Worm (Caenorhabditis elegans): ENCODE results near the gene nspc-20.

DNA sequence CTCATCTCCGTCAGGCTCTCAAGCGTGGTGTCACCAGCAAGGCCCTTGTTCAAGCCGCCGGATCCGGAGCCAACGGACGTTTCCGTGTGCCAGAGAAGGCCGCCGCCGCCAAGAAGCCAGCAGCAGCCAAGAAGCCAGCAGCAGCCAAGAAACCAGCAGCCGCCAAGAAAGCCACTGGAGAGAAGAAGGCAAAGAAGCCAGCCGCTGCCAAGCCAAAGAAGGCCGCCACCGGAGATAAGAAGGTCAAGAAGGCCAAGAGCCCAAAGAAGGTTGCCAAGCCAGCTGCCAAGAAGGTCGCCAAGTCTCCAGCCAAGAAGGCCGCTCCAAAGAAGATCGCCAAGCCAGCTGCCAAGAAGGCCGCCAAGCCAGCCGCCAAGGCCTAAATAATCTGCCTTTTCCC, 39.5 kb downstream of the nspc-20 start:
- TF ChIP-seq blmp-1 (tag; optimal IDR thresholded peaks at IDR 0.05; ENCODE audit: insufficient read depth) = no peak
- no peak for TF ChIP-seq lin-11 (tag; optimal IDR thresholded peaks at IDR 0.05)
- TF ChIP-seq skn-1 (tag; optimal IDR thresholded peaks at IDR 0.05) = no peak
- TF ChIP-seq unc-62 (GFP tag; optimal IDR thresholded peaks at IDR 0.05) = no peak
- no peak for TF ChIP-seq ceh-16 (tag; optimal IDR thresholded peaks at IDR 0.05)
- no peak for TF ChIP-seq nhr-129 (tag; optimal IDR thresholded peaks at IDR 0.05)
- no peak for TF ChIP-seq lin-39 (tag; optimal IDR thresholded peaks at IDR 0.05)
